Fruit fly (Drosophila melanogaster) whole organism, prepupa: ENCODE measurements around the gene unc-4.
A peak's percentile ranks its signal among the peaks of the same experiment; 100 is the strongest.

Experiments used
- Blimp-1 ChIP-seq: fragments of 200-800 bp; sonication (Bioruptor generic); optimal IDR thresholded peaks from 3 replicates; lab custom pipeline; 2017; ENCODE audit warnings: missing biosample characterization, missing genetic modification characterization, mild to moderate bottlenecking, moderate library complexity, missing genetic modification reagents
- CG10631 ChIP-seq: fragments of 200-800 bp; sonication (Bioruptor generic); optimal IDR thresholded peaks from 2 replicates; lab custom pipeline; 2016; ENCODE audit warnings: missing biosample characterization, missing genetic modification characterization
- CG10669 ChIP-seq: fragments of 200-800 bp; sonication (Bioruptor generic); optimal IDR thresholded peaks from 3 replicates; lab custom pipeline; 2018; ENCODE audit warnings: missing biosample characterization, mild to moderate bottlenecking, missing genetic modification characterization, moderate library complexity
- CG11294 ChIP-seq: fragments of 200-800 bp; sonication (Bioruptor generic); IDR thresholded peaks from 2 replicates; pipeline ENCODE4 v1.3.6; 2022; ENCODE audit warnings: missing biosample characterization, missing genetic modification characterization
- CG11762 ChIP-seq: fragments of 200-800 bp; sonication (Bioruptor generic); optimal IDR thresholded peaks from 3 replicates; lab custom pipeline; 2016; ENCODE audit warnings: missing biosample characterization, missing genetic modification characterization; ENCODE audit not compliant: insufficient read depth
- CG11902 ChIP-seq: fragments of 200-800 bp; sonication (Bioruptor generic); optimal IDR thresholded peaks from 3 replicates; lab custom pipeline; 2016; ENCODE audit warnings: missing biosample characterization, missing genetic modification characterization
- CG15336 ChIP-seq: fragments of 200-800 bp; sonication (Bioruptor generic); IDR thresholded peaks from 2 replicates; pipeline ENCODE4 v1.3.6; 2022; ENCODE audit warnings: missing biosample characterization, missing genetic modification characterization
- CG1621 ChIP-seq: fragments of 200-800 bp; sonication (Bioruptor generic); optimal IDR thresholded peaks from 3 replicates; lab custom pipeline; 2018; ENCODE audit warnings: missing biosample characterization, mild to moderate bottlenecking, missing genetic modification characterization
- CG16779 ChIP-seq: fragments of 200-800 bp; sonication (Bioruptor generic); optimal IDR thresholded peaks from 3 replicates; lab custom pipeline; 2017; ENCODE audit warnings: missing biosample characterization, mild to moderate bottlenecking, missing genetic modification characterization
- CG3032 ChIP-seq: fragments of 200-800 bp; optimal IDR thresholded peaks from 2 replicates; lab custom pipeline; 2019; ENCODE audit warnings: missing biosample characterization, mild to moderate bottlenecking, missing genetic modification characterization, moderate library complexity
- CG31627 ChIP-seq: fragments of 200-800 bp; sonication (Bioruptor generic); optimal IDR thresholded peaks from 3 replicates; lab custom pipeline; 2016; ENCODE audit warnings: missing biosample characterization, missing genetic modification characterization
- CG32006 ChIP-seq: fragments of 200-800 bp; sonication (Bioruptor generic); optimal IDR thresholded peaks from 3 replicates; lab custom pipeline; 2017; ENCODE audit warnings: missing biosample characterization, mild to moderate bottlenecking, missing genetic modification characterization
- CG34406 ChIP-seq: fragments of 200-800 bp; sonication (Bioruptor generic); optimal IDR thresholded peaks from 3 replicates; lab custom pipeline; 2016; ENCODE audit warnings: missing biosample characterization, missing genetic modification characterization
- CG3919 ChIP-seq: fragments of 200-800 bp; sonication (Bioruptor generic); optimal IDR thresholded peaks from 3 replicates; lab custom pipeline; 2016; ENCODE audit warnings: missing biosample characterization, missing genetic modification characterization
- CG6163 ChIP-seq: fragments of 200-800 bp; sonication (Bioruptor generic); IDR thresholded peaks from 3 replicates; pipeline ENCODE4 v1.3.6; 2022; ENCODE audit warnings: missing biosample characterization, missing genetic modification characterization
- CG6276 ChIP-seq: fragments of 200-800 bp; sonication (Bioruptor generic); optimal IDR thresholded peaks from 2 replicates; lab custom pipeline; 2017; ENCODE audit warnings: missing biosample characterization, mild to moderate bottlenecking, missing genetic modification characterization
- CG7368 ChIP-seq: fragments of 200-800 bp; sonication (Bioruptor generic); optimal IDR thresholded peaks from 3 replicates; lab custom pipeline; 2016; ENCODE audit warnings: missing biosample characterization, missing genetic modification characterization
- CG8119 ChIP-seq: fragments of 200-800 bp; sonication (Bioruptor generic); IDR thresholded peaks from 3 replicates; pipeline ENCODE4 v1.3.6; 2022; ENCODE audit warnings: missing biosample characterization, missing genetic modification characterization
- CG8319 ChIP-seq: fragments of 200-800 bp; sonication (Bioruptor generic); optimal IDR thresholded peaks from 3 replicates; lab custom pipeline; 2016; ENCODE audit warnings: missing biosample characterization, missing genetic modification characterization
- CG8632 ChIP-seq: fragments of 200-800 bp; sonication (Bioruptor generic); optimal IDR thresholded peaks from 3 replicates; lab custom pipeline; 2016; ENCODE audit warnings: missing biosample characterization, missing genetic modification characterization
- CG9139 ChIP-seq: fragments of 200-800 bp; sonication (Bioruptor generic); optimal IDR thresholded peaks from 3 replicates; lab custom pipeline; 2017; ENCODE audit warnings: missing biosample characterization, mild to moderate bottlenecking, missing genetic modification characterization
- Eip75B ChIP-seq: fragments of 200-800 bp; sonication (Bioruptor generic); optimal IDR thresholded peaks from 3 replicates; lab custom pipeline; 2016; ENCODE audit warnings: missing biosample characterization, missing genetic modification characterization
- Eip78C ChIP-seq: fragments of 200-800 bp; sonication (Bioruptor generic); peaks from one replicate; lab custom pipeline; 2016; ENCODE audit warnings: missing biosample characterization, missing genetic modification characterization
- Ets21C ChIP-seq: fragments of 200-800 bp; sonication (Bioruptor generic); optimal IDR thresholded peaks from 3 replicates; lab custom pipeline; 2016; ENCODE audit warnings: missing biosample characterization, missing genetic modification characterization
- Ets96B ChIP-seq: fragments of 200-800 bp; optimal IDR thresholded peaks from 2 replicates; lab custom pipeline; 2019; ENCODE audit warnings: missing biosample characterization, mild to moderate bottlenecking, missing genetic modification characterization, moderate library complexity
- Hr38 ChIP-seq: sonication (Bioruptor generic); optimal IDR thresholded peaks from 2 replicates; lab custom pipeline; 2016; ENCODE audit warnings: missing biosample characterization, missing genetic modification characterization
- Hr39 ChIP-seq: fragments of 200-800 bp; sonication (Bioruptor generic); optimal IDR thresholded peaks from 2 replicates; lab custom pipeline; 2016; ENCODE audit warnings: missing biosample characterization, missing genetic modification characterization
- Lpt ChIP-seq: fragments of 200-800 bp; sonication (Bioruptor generic); optimal IDR thresholded peaks from 3 replicates; lab custom pipeline; 2016; ENCODE audit warnings: missing biosample characterization, missing genetic modification characterization
- Met ChIP-seq: fragments of 200-800 bp; sonication (Bioruptor generic); optimal IDR thresholded peaks from 3 replicates; lab custom pipeline; 2016; ENCODE audit warnings: missing biosample characterization, missing genetic modification characterization
- OdsH ChIP-seq: fragments of 200-800 bp; sonication (Bioruptor generic); optimal IDR thresholded peaks from 3 replicates; lab custom pipeline; 2016; ENCODE audit warnings: missing biosample characterization, missing genetic modification characterization
- Smox ChIP-seq: fragments of 200-800 bp; sonication (Bioruptor generic); optimal IDR thresholded peaks from 3 replicates; lab custom pipeline; 2016; ENCODE audit warnings: missing biosample characterization, missing genetic modification characterization
- Sox102F ChIP-seq: fragments of 200-800 bp; sonication (Bioruptor generic); optimal IDR thresholded peaks from 2 replicates; lab custom pipeline; 2016; ENCODE audit warnings: missing biosample characterization, mild to moderate bottlenecking, missing genetic modification characterization
- Sox15 ChIP-seq: fragments of 200-800 bp; sonication (Bioruptor generic); optimal IDR thresholded peaks from 3 replicates; lab custom pipeline; 2016; ENCODE audit warnings: missing biosample characterization, missing genetic modification characterization
- achi ChIP-seq: fragments of 200-800 bp; sonication (Bioruptor generic); optimal IDR thresholded peaks from 3 replicates; lab custom pipeline; 2016; ENCODE audit warnings: missing biosample characterization, missing genetic modification characterization
- acj6 ChIP-seq: fragments of 200-800 bp; sonication (Bioruptor generic); optimal IDR thresholded peaks from 3 replicates; lab custom pipeline; 2016; ENCODE audit warnings: missing biosample characterization, missing genetic modification characterization
- cyc ChIP-seq: fragments of 200-800 bp; sonication (Bioruptor generic); optimal IDR thresholded peaks from 3 replicates; lab custom pipeline; 2016; ENCODE audit warnings: missing biosample characterization, missing genetic modification characterization
- dac ChIP-seq: fragments of 200-800 bp; sonication (Bioruptor generic); optimal IDR thresholded peaks from 2 replicates; lab custom pipeline; 2017; ENCODE audit warnings: missing biosample characterization, mild to moderate bottlenecking, missing genetic modification characterization
- dsx ChIP-seq: fragments of 200-800 bp; optimal IDR thresholded peaks from 3 replicates; lab custom pipeline; 2019; ENCODE audit warnings: missing biosample characterization, mild to moderate bottlenecking, missing genetic modification characterization, moderate library complexity; ENCODE audit not compliant: poor library complexity, severe bottlenecking
- esn ChIP-seq: fragments of 200-800 bp; sonication (Bioruptor generic); optimal IDR thresholded peaks from 2 replicates; lab custom pipeline; 2016; ENCODE audit warnings: missing biosample characterization, mild to moderate bottlenecking, missing genetic modification characterization, moderate library complexity
- fd59A ChIP-seq: fragments of 200-800 bp; sonication (Bioruptor generic); optimal IDR thresholded peaks from 2 replicates; lab custom pipeline; 2017; ENCODE audit warnings: missing biosample characterization, mild to moderate bottlenecking, missing genetic modification characterization, missing genetic modification reagents
- fd85E ChIP-seq: fragments of 200-800 bp; sonication (Bioruptor generic); optimal IDR thresholded peaks from 3 replicates; lab custom pipeline; 2016; ENCODE audit warnings: missing biosample characterization, missing genetic modification characterization
- net ChIP-seq: fragments of 200-800 bp; sonication (Bioruptor generic); optimal IDR thresholded peaks from 3 replicates; lab custom pipeline; 2016; ENCODE audit warnings: missing biosample characterization, missing genetic modification characterization
- salr ChIP-seq, 2 experiments: fragments of 200-800 bp; sonication (Bioruptor generic); optimal IDR thresholded peaks; 3 replicates each; lab custom pipeline; 2016 to 2018; ENCODE audit warnings: missing biosample characterization in 2 of 2, missing genetic modification characterization in 2 of 2, mild to moderate bottlenecking in 1 of 2
- spab ChIP-seq: fragments of 200-800 bp; sonication (Bioruptor generic); optimal IDR thresholded peaks from 2 replicates; lab custom pipeline; 2017; ENCODE audit warnings: missing biosample characterization, mild to moderate bottlenecking, missing genetic modification characterization, missing genetic modification reagents
- ss ChIP-seq, 2 experiments: fragments of 200-800 bp; sonication (Bioruptor generic); optimal IDR thresholded peaks; 2 replicates in 1 of 2; 3 replicates in 1 of 2; lab custom pipeline; 2017 to 2018; ENCODE audit warnings: mild to moderate bottlenecking in 2 of 2, missing biosample characterization in 2 of 2, missing genetic modification characterization in 2 of 2, moderate library complexity in 1 of 2
- svp ChIP-seq: fragments of 200-800 bp; sonication (Bioruptor generic); peaks from one replicate; lab custom pipeline; 2016; ENCODE audit warnings: missing biosample characterization, missing genetic modification characterization
- topi ChIP-seq: fragments of 200-800 bp; sonication (Bioruptor generic); optimal IDR thresholded peaks from 3 replicates; lab custom pipeline; 2016; ENCODE audit warnings: missing biosample characterization, missing genetic modification characterization

unc-4 gene

dm6 chrX:17806973-17807372, 38.6 kb downstream of the unc-4 start (continued):
- TF ChIP-seq svp (GFP tag; lab: Kevin White, UChicago) (peak; percentile 71), CG11762 (GFP tag; lab: Kevin White, UChicago) (no peak), fd85E (no peak), CG15336 (no peak), Smox (GFP tag; lab: Kevin White, UChicago) (peak; percentile 34), Blimp-1 (GFP tag; lab: Kevin White, UChicago) (no peak), salr (GFP tag; optimal IDR thresholded peaks at IDR 0.05; lab: Kevin White, UChicago) (peak in 1 of 2 experiments; percentile 21), ss (GFP tag; optimal IDR thresholded peaks at IDR 0.05; lab: Kevin White, UChicago) (peak in 1 of 2 experiments; percentile 66), Hr39 (GFP tag; lab: Kevin White, UChicago) (no peak), CG8119 (GFP tag; lab: Robert Waterston, UW) (0 out of 3 replicates have a peak, but pooled peaks have one; percentile 27), spab (GFP tag; lab: Kevin White, UChicago) (peak; percentile 35), CG11294 (no peak), CG32006 (peak; percentile 51), Lpt (GFP tag; lab: Kevin White, UChicago) (no peak), CG8319 (GFP tag; lab: Kevin White, UChicago) (no peak), Eip75B (peak; percentile 7), CG3919 (GFP tag; lab: Kevin White, UChicago) (peak; percentile 53), dsx (peak; percentile 47), Ets96B (tag; lab: Kevin White, UChicago) (peak; percentile 60), CG16779 (tag; lab: Kevin White, UChicago) (no peak), CG8632 (GFP tag; lab: Kevin White, UChicago) (peak; percentile 40), cyc (GFP tag; lab: Kevin White, UChicago) (peak; percentile 18), achi (peak; percentile 45), CG11902 (GFP tag; lab: Kevin White, UChicago) (no peak), CG1621 (tag; lab: Kevin White, UChicago) (no peak), Sox15 (GFP tag; lab: Kevin White, UChicago) (peak; percentile 8), Hr38 (GFP tag; lab: Kevin White, UChicago) (no peak), Met (GFP tag; lab: Kevin White, UChicago) (peak; percentile 36), CG10631 (peak; percentile 45), CG10669 (GFP tag; lab: Kevin White, UChicago) (peak; percentile 53), Eip78C (peak; percentile 77), CG6276 (GFP tag; lab: Kevin White, UChicago) (no peak), topi (GFP tag; lab: Kevin White, UChicago) (peak; percentile 33)

dm6 chrX:17812193-17812592, 43.8 kb downstream of the unc-4 start:
- TF ChIP-seq CG8319 (GFP tag; lab: Kevin White, UChicago) (no peak), ss (GFP tag; optimal IDR thresholded peaks at IDR 0.05; lab: Kevin White, UChicago) (peak in 1 of 2 experiments; percentile 67)

- TF ChIP-seq CG8632 (GFP tag; lab: Kevin White, UChicago): peak; percentile 32
- TF ChIP-seq CG7368: no peak
- no peak for TF ChIP-seq dac
- TF ChIP-seq CG31627 (GFP tag; lab: Kevin White, UChicago): peak; percentile 60
- peak; percentile 39 for TF ChIP-seq CG3032 (tag; lab: Kevin White, UChicago)
- peak; percentile 74 for TF ChIP-seq esn (GFP tag; lab: Kevin White, UChicago)
- TF ChIP-seq Ets96B (tag; lab: Kevin White, UChicago): peak; percentile 57
- TF ChIP-seq CG6276 (GFP tag; lab: Kevin White, UChicago): no peak
- TF ChIP-seq CG6163 (GFP tag; lab: Robert Waterston, UW): peak; percentile 57; the same call in 2 of the 3 replicates
- TF ChIP-seq Blimp-1 (GFP tag; lab: Kevin White, UChicago): peak; percentile 29
- TF ChIP-seq cyc (GFP tag; lab: Kevin White, UChicago): peak; percentile 54
- TF ChIP-seq CG9139 (GFP tag; lab: Kevin White, UChicago): no peak
- no peak for TF ChIP-seq CG8119 (GFP tag; lab: Robert Waterston, UW)
- TF ChIP-seq Eip78C: peak; percentile 84
- peak; percentile 34 for TF ChIP-seq acj6 (GFP tag; lab: Kevin White, UChicago)
- peak; percentile 42 for TF ChIP-seq CG10669 (GFP tag; lab: Kevin White, UChicago)
- no peak for TF ChIP-seq CG15336
- TF ChIP-seq CG1621 (tag; lab: Kevin White, UChicago): peak; percentile 35
- peak; percentile 50 for TF ChIP-seq Ets21C (GFP tag; lab: Kevin White, UChicago)
- TF ChIP-seq Sox102F (GFP tag; lab: Kevin White, UChicago): peak; percentile 71
- TF ChIP-seq net (GFP tag; lab: Kevin White, UChicago): no peak
- TF ChIP-seq OdsH (GFP tag; lab: Kevin White, UChicago): peak; percentile 71
- peak; percentile 34 for TF ChIP-seq fd59A
- peak; percentile 20 for TF ChIP-seq CG34406 (GFP tag; lab: Kevin White, UChicago)
- TF ChIP-seq CG11762 (GFP tag; lab: Kevin White, UChicago): no peak
- peak; percentile 47 to 55 for TF ChIP-seq ss (GFP tag; optimal IDR thresholded peaks at IDR 0.05; lab: Kevin White, UChicago)
These were observed 46.4 kb downstream of the unc-4 start for dm6 chrX:17814783-17815182.
